Worm (Caenorhabditis elegans): Measurements from ENCODE around the gene ZK617.26.

ce11 chrIV:12013120-12013519, 2.4 kb upstream of the ZK617.26 start, which contains the start of gene spe-17:
- TF ChIP-seq ama-1 (optimal IDR thresholded peaks at IDR 0.05) (no peak), zag-1 (tag; optimal IDR thresholded peaks at IDR 0.05) (no peak), unc-39 (tag; optimal IDR thresholded peaks at IDR 0.05) (no peak), ceh-16 (tag; optimal IDR thresholded peaks at IDR 0.05) (no peak), nhr-77 (tag; optimal IDR thresholded peaks at IDR 0.05) (no peak), lin-15B (tag; optimal IDR thresholded peaks at IDR 0.05) (no peak), fkh-10 (GFP tag; optimal IDR thresholded peaks at IDR 0.05) (no peak), skn-1 (tag; optimal IDR thresholded peaks at IDR 0.05) (no peak), sea-2 (GFP tag; optimal IDR thresholded peaks at IDR 0.05) (no peak), fos-1 (tag; optimal IDR thresholded peaks at IDR 0.05) (no peak), nhr-23 (tag; optimal IDR thresholded peaks at IDR 0.05) (no peak), mdl-1 (tag; optimal IDR thresholded peaks at IDR 0.05) (no peak), egl-27 (tag; optimal IDR thresholded peaks at IDR 0.05) (no peak)

Data from whole organism, L3 larva.